Fruit fly (Drosophila melanogaster) whole organism, prepupa: ENCODE results near the gene AdoR.

Source experiments
- Blimp-1 ChIP-seq: fragments of 200-800 bp; sonication (Bioruptor generic); optimal IDR thresholded peaks from 3 replicates; lab custom pipeline; 2017; ENCODE audit warnings: missing biosample characterization, missing genetic modification characterization, mild to moderate bottlenecking, moderate library complexity, missing genetic modification reagents
- CG10631 ChIP-seq: fragments of 200-800 bp; sonication (Bioruptor generic); optimal IDR thresholded peaks from 2 replicates; lab custom pipeline; 2016; ENCODE audit warnings: missing biosample characterization, missing genetic modification characterization
- CG10669 ChIP-seq: fragments of 200-800 bp; sonication (Bioruptor generic); optimal IDR thresholded peaks from 3 replicates; lab custom pipeline; 2018; ENCODE audit warnings: missing biosample characterization, mild to moderate bottlenecking, missing genetic modification characterization, moderate library complexity
- CG11294 ChIP-seq: fragments of 200-800 bp; sonication (Bioruptor generic); IDR thresholded peaks from 2 replicates; pipeline ENCODE4 v1.3.6; 2022; ENCODE audit warnings: missing biosample characterization, missing genetic modification characterization
- CG11762 ChIP-seq: fragments of 200-800 bp; sonication (Bioruptor generic); optimal IDR thresholded peaks from 3 replicates; lab custom pipeline; 2016; ENCODE audit warnings: missing biosample characterization, missing genetic modification characterization; ENCODE audit not compliant: insufficient read depth
- CG15336 ChIP-seq: fragments of 200-800 bp; sonication (Bioruptor generic); IDR thresholded peaks from 2 replicates; pipeline ENCODE4 v1.3.6; 2022; ENCODE audit warnings: missing biosample characterization, missing genetic modification characterization
- CG16779 ChIP-seq: fragments of 200-800 bp; sonication (Bioruptor generic); optimal IDR thresholded peaks from 3 replicates; lab custom pipeline; 2017; ENCODE audit warnings: missing biosample characterization, mild to moderate bottlenecking, missing genetic modification characterization
- CG3032 ChIP-seq: fragments of 200-800 bp; optimal IDR thresholded peaks from 2 replicates; lab custom pipeline; 2019; ENCODE audit warnings: missing biosample characterization, mild to moderate bottlenecking, missing genetic modification characterization, moderate library complexity
- CG31627 ChIP-seq: fragments of 200-800 bp; sonication (Bioruptor generic); optimal IDR thresholded peaks from 3 replicates; lab custom pipeline; 2016; ENCODE audit warnings: missing biosample characterization, missing genetic modification characterization
- CG32006 ChIP-seq: fragments of 200-800 bp; sonication (Bioruptor generic); optimal IDR thresholded peaks from 3 replicates; lab custom pipeline; 2017; ENCODE audit warnings: missing biosample characterization, mild to moderate bottlenecking, missing genetic modification characterization
- CG34406 ChIP-seq: fragments of 200-800 bp; sonication (Bioruptor generic); optimal IDR thresholded peaks from 3 replicates; lab custom pipeline; 2016; ENCODE audit warnings: missing biosample characterization, missing genetic modification characterization
- CG3919 ChIP-seq: fragments of 200-800 bp; sonication (Bioruptor generic); optimal IDR thresholded peaks from 3 replicates; lab custom pipeline; 2016; ENCODE audit warnings: missing biosample characterization, missing genetic modification characterization
- CG4318 ChIP-seq: fragments of 200-800 bp; sonication (Bioruptor generic); optimal IDR thresholded peaks from 3 replicates; lab custom pipeline; 2017; ENCODE audit warnings: missing biosample characterization, mild to moderate bottlenecking, missing genetic modification characterization
- CG6163 ChIP-seq: fragments of 200-800 bp; sonication (Bioruptor generic); IDR thresholded peaks from 3 replicates; pipeline ENCODE4 v1.3.6; 2022; ENCODE audit warnings: missing biosample characterization, missing genetic modification characterization
- CG6276 ChIP-seq: fragments of 200-800 bp; sonication (Bioruptor generic); optimal IDR thresholded peaks from 2 replicates; lab custom pipeline; 2017; ENCODE audit warnings: missing biosample characterization, mild to moderate bottlenecking, missing genetic modification characterization
- CG6792 ChIP-seq: fragments of 200-800 bp; sonication (Bioruptor generic); optimal IDR thresholded peaks from 3 replicates; lab custom pipeline; 2016; ENCODE audit warnings: missing biosample characterization, missing genetic modification characterization
- CG6854 ChIP-seq: fragments of 200-800 bp; sonication (Bioruptor generic); optimal IDR thresholded peaks from 2 replicates; lab custom pipeline; 2017; ENCODE audit warnings: missing biosample characterization, mild to moderate bottlenecking, missing genetic modification characterization
- CG7368 ChIP-seq: fragments of 200-800 bp; sonication (Bioruptor generic); optimal IDR thresholded peaks from 3 replicates; lab custom pipeline; 2016; ENCODE audit warnings: missing biosample characterization, missing genetic modification characterization
- CG8119 ChIP-seq: fragments of 200-800 bp; sonication (Bioruptor generic); IDR thresholded peaks from 3 replicates; pipeline ENCODE4 v1.3.6; 2022; ENCODE audit warnings: missing biosample characterization, missing genetic modification characterization
- CG8319 ChIP-seq: fragments of 200-800 bp; sonication (Bioruptor generic); optimal IDR thresholded peaks from 3 replicates; lab custom pipeline; 2016; ENCODE audit warnings: missing biosample characterization, missing genetic modification characterization
- CG8632 ChIP-seq: fragments of 200-800 bp; sonication (Bioruptor generic); optimal IDR thresholded peaks from 3 replicates; lab custom pipeline; 2016; ENCODE audit warnings: missing biosample characterization, missing genetic modification characterization
- Eip78C ChIP-seq: fragments of 200-800 bp; sonication (Bioruptor generic); peaks from one replicate; lab custom pipeline; 2016; ENCODE audit warnings: missing biosample characterization, missing genetic modification characterization
- Eip93F ChIP-seq: fragments of 200-800 bp; sonication (Bioruptor generic); optimal IDR thresholded peaks from 2 replicates; lab custom pipeline; 2016; ENCODE audit warnings: missing biosample characterization, mild to moderate bottlenecking, missing genetic modification characterization
- Ets21C ChIP-seq: fragments of 200-800 bp; sonication (Bioruptor generic); optimal IDR thresholded peaks from 3 replicates; lab custom pipeline; 2016; ENCODE audit warnings: missing biosample characterization, missing genetic modification characterization
- Ets96B ChIP-seq: fragments of 200-800 bp; optimal IDR thresholded peaks from 2 replicates; lab custom pipeline; 2019; ENCODE audit warnings: missing biosample characterization, mild to moderate bottlenecking, missing genetic modification characterization, moderate library complexity
- Gug ChIP-seq: fragments of 200-800 bp; sonication (Bioruptor generic); IDR thresholded peaks from 2 replicates; pipeline ENCODE4 v1.3.6; 2022; ENCODE audit warnings: missing biosample characterization, missing genetic modification characterization
- Hr38 ChIP-seq: sonication (Bioruptor generic); optimal IDR thresholded peaks from 2 replicates; lab custom pipeline; 2016; ENCODE audit warnings: missing biosample characterization, missing genetic modification characterization
- Hr4 ChIP-seq: fragments of 200-800 bp; sonication (Bioruptor generic); optimal IDR thresholded peaks from 3 replicates; lab custom pipeline; 2016; ENCODE audit warnings: missing biosample characterization, missing genetic modification characterization
- Lpt ChIP-seq: fragments of 200-800 bp; sonication (Bioruptor generic); optimal IDR thresholded peaks from 3 replicates; lab custom pipeline; 2016; ENCODE audit warnings: missing biosample characterization, missing genetic modification characterization
- Met ChIP-seq: fragments of 200-800 bp; sonication (Bioruptor generic); optimal IDR thresholded peaks from 3 replicates; lab custom pipeline; 2016; ENCODE audit warnings: missing biosample characterization, missing genetic modification characterization
- OdsH ChIP-seq: fragments of 200-800 bp; sonication (Bioruptor generic); optimal IDR thresholded peaks from 3 replicates; lab custom pipeline; 2016; ENCODE audit warnings: missing biosample characterization, missing genetic modification characterization
- Smox ChIP-seq: fragments of 200-800 bp; sonication (Bioruptor generic); optimal IDR thresholded peaks from 3 replicates; lab custom pipeline; 2016; ENCODE audit warnings: missing biosample characterization, missing genetic modification characterization
- Sox14 ChIP-seq: fragments of 200-800 bp; sonication (Bioruptor generic); optimal IDR thresholded peaks from 3 replicates; lab custom pipeline; 2016; ENCODE audit warnings: missing biosample characterization, missing genetic modification characterization
- Sox15 ChIP-seq: fragments of 200-800 bp; sonication (Bioruptor generic); optimal IDR thresholded peaks from 3 replicates; lab custom pipeline; 2016; ENCODE audit warnings: missing biosample characterization, missing genetic modification characterization
- acj6 ChIP-seq: fragments of 200-800 bp; sonication (Bioruptor generic); optimal IDR thresholded peaks from 3 replicates; lab custom pipeline; 2016; ENCODE audit warnings: missing biosample characterization, missing genetic modification characterization
- cyc ChIP-seq: fragments of 200-800 bp; sonication (Bioruptor generic); optimal IDR thresholded peaks from 3 replicates; lab custom pipeline; 2016; ENCODE audit warnings: missing biosample characterization, missing genetic modification characterization
- dsx ChIP-seq: fragments of 200-800 bp; optimal IDR thresholded peaks from 3 replicates; lab custom pipeline; 2019; ENCODE audit warnings: missing biosample characterization, mild to moderate bottlenecking, missing genetic modification characterization, moderate library complexity; ENCODE audit not compliant: poor library complexity, severe bottlenecking
- fd85E ChIP-seq: fragments of 200-800 bp; sonication (Bioruptor generic); optimal IDR thresholded peaks from 3 replicates; lab custom pipeline; 2016; ENCODE audit warnings: missing biosample characterization, missing genetic modification characterization
- fkh ChIP-seq: fragments of 200-800 bp; sonication (Bioruptor generic); optimal IDR thresholded peaks from 3 replicates; lab custom pipeline; 2017; ENCODE audit warnings: missing biosample characterization, mild to moderate bottlenecking, missing genetic modification characterization, moderate library complexity
- net ChIP-seq: fragments of 200-800 bp; sonication (Bioruptor generic); optimal IDR thresholded peaks from 3 replicates; lab custom pipeline; 2016; ENCODE audit warnings: missing biosample characterization, missing genetic modification characterization
- pdm3 ChIP-seq: fragments of 200-800 bp; sonication (Bioruptor generic); optimal IDR thresholded peaks from 3 replicates; lab custom pipeline; 2016; ENCODE audit warnings: missing biosample characterization, missing genetic modification characterization
- salr ChIP-seq, 2 experiments: fragments of 200-800 bp; sonication (Bioruptor generic); optimal IDR thresholded peaks; 3 replicates each; lab custom pipeline; 2016 to 2018; ENCODE audit warnings: missing biosample characterization in 2 of 2, missing genetic modification characterization in 2 of 2, mild to moderate bottlenecking in 1 of 2
- spab ChIP-seq: fragments of 200-800 bp; sonication (Bioruptor generic); optimal IDR thresholded peaks from 2 replicates; lab custom pipeline; 2017; ENCODE audit warnings: missing biosample characterization, mild to moderate bottlenecking, missing genetic modification characterization, missing genetic modification reagents
- svp ChIP-seq: fragments of 200-800 bp; sonication (Bioruptor generic); peaks from one replicate; lab custom pipeline; 2016; ENCODE audit warnings: missing biosample characterization, missing genetic modification characterization
- topi ChIP-seq: fragments of 200-800 bp; sonication (Bioruptor generic); optimal IDR thresholded peaks from 3 replicates; lab custom pipeline; 2016; ENCODE audit warnings: missing biosample characterization, missing genetic modification characterization
- vri ChIP-seq: fragments of 200-800 bp; sonication (Bioruptor generic); optimal IDR thresholded peaks from 3 replicates; lab custom pipeline; 2016; ENCODE audit warnings: missing biosample characterization, mild to moderate bottlenecking, missing genetic modification characterization

The AdoR gene

DNA sequence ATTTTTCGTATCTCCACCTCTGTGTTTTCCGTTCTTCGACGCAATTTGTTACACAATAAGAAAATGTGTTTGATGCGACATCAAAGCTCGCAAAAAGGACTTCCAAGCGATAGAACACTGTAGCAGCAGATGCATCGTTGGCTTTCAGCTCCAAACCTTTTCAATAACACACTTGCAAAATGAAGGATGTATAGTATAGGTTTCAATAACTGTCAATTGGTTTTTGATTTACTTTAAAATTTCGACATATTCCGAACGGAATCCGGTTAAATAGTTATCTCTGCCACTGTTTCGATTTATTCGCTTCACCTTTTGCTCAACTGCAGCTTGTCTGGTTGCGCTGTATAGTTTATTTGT, 48.5 kb downstream of the AdoR start (continued):
- TF ChIP-seq CG10631 (GFP tag; lab: Kevin White, UChicago) (peak; percentile 50), CG8319 (GFP tag; lab: Kevin White, UChicago) (no peak), CG7368 (GFP tag; lab: Kevin White, UChicago) (no peak), CG34406 (GFP tag; lab: Kevin White, UChicago) (peak; percentile 4), CG32006 (GFP tag; lab: Kevin White, UChicago) (peak; percentile 13), Hr4 (GFP tag; lab: Kevin White, UChicago) (no peak), Ets21C (GFP tag; lab: Kevin White, UChicago) (no peak), Met (GFP tag; lab: Kevin White, UChicago) (peak; percentile 52), Sox15 (peak; percentile 11), fkh (GFP tag; lab: Kevin White, UChicago) (no peak), CG3919 (GFP tag; lab: Kevin White, UChicago) (peak; percentile 41), CG6163 (GFP tag; lab: Robert Waterston, UW) (no peak; the same call in 2 of the 3 replicates), CG11294 (GFP tag; lab: Robert Waterston, UW) (0 out of 2 replicates have a peak, but pooled peaks have one; percentile 6), CG11762 (GFP tag; lab: Kevin White, UChicago) (no peak), pdm3 (GFP tag; lab: Kevin White, UChicago) (peak; percentile 27), CG10669 (GFP tag; lab: Kevin White, UChicago) (peak; percentile 50), acj6 (GFP tag; lab: Kevin White, UChicago) (peak; percentile 37), Blimp-1 (GFP tag; lab: Kevin White, UChicago) (no peak), Ets96B (tag; lab: Kevin White, UChicago) (peak; percentile 46), Smox (GFP tag; lab: Kevin White, UChicago) (peak; percentile 44), spab (GFP tag; lab: Kevin White, UChicago) (peak; percentile 42), svp (GFP tag; lab: Kevin White, UChicago) (no peak), fd85E (no peak), salr (GFP tag; optimal IDR thresholded peaks at IDR 0.05; lab: Kevin White, UChicago) (peak; percentile 1 to 18), net (GFP tag; lab: Kevin White, UChicago) (peak; percentile 9), CG6792 (no peak)

DNA sequence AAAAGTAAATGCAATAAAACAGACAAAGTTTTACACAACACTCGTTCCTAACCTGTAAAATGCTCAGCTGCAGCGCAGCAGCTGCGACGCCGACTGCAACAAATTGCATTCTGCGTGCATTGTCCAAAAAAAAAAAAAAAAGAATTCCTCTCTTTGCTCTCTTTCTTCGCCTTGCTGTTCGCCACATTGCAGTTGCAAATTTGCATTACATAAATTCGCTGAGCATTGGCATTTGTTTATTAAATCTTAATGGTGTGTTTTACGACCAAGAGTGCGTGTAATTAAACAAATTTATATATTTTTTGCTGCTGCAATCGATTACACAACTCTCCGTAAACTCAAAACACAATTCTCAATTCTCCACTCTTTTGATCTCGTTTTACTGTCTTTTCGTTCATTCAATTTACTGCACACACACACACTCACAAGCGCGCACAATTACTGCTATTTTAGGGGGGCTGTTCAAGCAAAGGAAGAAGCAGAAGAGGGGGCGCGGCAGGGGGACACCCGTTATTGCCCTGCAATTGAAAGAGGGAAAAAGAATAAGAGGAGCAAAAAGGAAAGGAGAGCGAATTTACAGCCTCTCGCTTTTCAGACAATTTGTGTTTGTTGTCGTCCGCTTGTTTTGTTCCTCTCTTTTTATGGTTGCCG, 49.0 kb downstream of the AdoR start:
- TF ChIP-seq Eip93F (GFP tag; lab: Kevin White, UChicago) = no peak
- TF ChIP-seq Eip78C (GFP tag; lab: Kevin White, UChicago) = peak; percentile 58
- TF ChIP-seq CG8319 (GFP tag; lab: Kevin White, UChicago) = no peak
- TF ChIP-seq Sox14 (GFP tag; lab: Kevin White, UChicago) = no peak
- TF ChIP-seq CG6792 = no peak
- TF ChIP-seq CG6163 (GFP tag; lab: Robert Waterston, UW) = peak; percentile 86
- TF ChIP-seq CG16779 = no peak
- peak; percentile 58 for TF ChIP-seq CG6854 (GFP tag; lab: Kevin White, UChicago)
- TF ChIP-seq svp (GFP tag; lab: Kevin White, UChicago) = peak; percentile 39
- peak; percentile 3 for TF ChIP-seq CG6276
- TF ChIP-seq Blimp-1 (GFP tag; lab: Kevin White, UChicago) = peak; percentile 54
- TF ChIP-seq CG8119 (GFP tag; lab: Robert Waterston, UW) = peak; percentile 38; the same call in 1 of the 3 replicates
- peak; percentile 62 for TF ChIP-seq Lpt (GFP tag; lab: Kevin White, UChicago)
- TF ChIP-seq vri (GFP tag; lab: Kevin White, UChicago) = peak; percentile 89
- TF ChIP-seq dsx = no peak

DNA sequence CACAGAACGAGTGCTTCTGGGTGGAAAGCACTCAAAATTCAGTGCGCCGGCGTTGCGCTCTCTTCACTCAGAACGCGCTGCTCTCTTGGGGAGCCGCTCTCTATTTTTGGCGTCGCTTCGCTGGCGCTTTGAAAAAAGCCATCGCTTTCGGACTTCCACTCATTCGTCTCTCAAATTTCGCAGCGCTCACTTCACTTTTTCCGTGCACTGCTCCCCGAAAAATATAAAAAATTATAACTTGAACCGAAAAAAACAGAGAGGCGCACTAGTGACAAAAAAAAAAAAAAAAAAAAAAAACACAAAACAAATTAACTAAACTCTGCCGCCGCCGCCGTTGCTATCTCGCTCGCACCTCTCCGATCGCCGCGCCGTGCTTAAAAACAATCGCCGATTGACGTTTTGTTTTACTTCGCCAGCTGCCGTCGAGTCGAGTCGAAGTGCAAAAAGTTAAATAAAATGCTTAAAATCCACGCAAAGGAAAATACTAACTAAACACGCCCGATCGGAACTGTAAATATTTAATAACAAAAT, 50.0 kb downstream of the AdoR start:
- TF ChIP-seq CG7368 (GFP tag; lab: Kevin White, UChicago) (no peak), CG3032 (tag; lab: Kevin White, UChicago) (no peak), topi (GFP tag; lab: Kevin White, UChicago) (peak; percentile 19), acj6 (GFP tag; lab: Kevin White, UChicago) (no peak), Hr38 (no peak), CG31627 (no peak), Gug (GFP tag; lab: Robert Waterston, UW) (peak; percentile 54), salr (GFP tag; optimal IDR thresholded peaks at IDR 0.05; lab: Kevin White, UChicago) (no peak), Sox15 (no peak), CG15336 (GFP tag; lab: Robert Waterston, UW) (peak; percentile 73), Eip93F (GFP tag; lab: Kevin White, UChicago) (peak; percentile 4), OdsH (GFP tag; lab: Kevin White, UChicago) (no peak), dsx (peak; percentile 38), CG8632 (GFP tag; lab: Kevin White, UChicago) (no peak), cyc (GFP tag; lab: Kevin White, UChicago) (no peak), CG6163 (GFP tag; lab: Robert Waterston, UW) (peak; percentile 84), spab (GFP tag; lab: Kevin White, UChicago) (no peak), CG4318 (GFP tag; lab: Kevin White, UChicago) (no peak), CG16779 (peak; percentile 61), CG6276 (peak; percentile 12), CG10669 (GFP tag; lab: Kevin White, UChicago) (no peak)
